Fruit fly (Drosophila melanogaster): Measurements from ENCODE around the gene CG5958.
A peak's percentile ranks its signal among the peaks of the same experiment; 100 is the strongest.

Gene CG5958

DNA sequence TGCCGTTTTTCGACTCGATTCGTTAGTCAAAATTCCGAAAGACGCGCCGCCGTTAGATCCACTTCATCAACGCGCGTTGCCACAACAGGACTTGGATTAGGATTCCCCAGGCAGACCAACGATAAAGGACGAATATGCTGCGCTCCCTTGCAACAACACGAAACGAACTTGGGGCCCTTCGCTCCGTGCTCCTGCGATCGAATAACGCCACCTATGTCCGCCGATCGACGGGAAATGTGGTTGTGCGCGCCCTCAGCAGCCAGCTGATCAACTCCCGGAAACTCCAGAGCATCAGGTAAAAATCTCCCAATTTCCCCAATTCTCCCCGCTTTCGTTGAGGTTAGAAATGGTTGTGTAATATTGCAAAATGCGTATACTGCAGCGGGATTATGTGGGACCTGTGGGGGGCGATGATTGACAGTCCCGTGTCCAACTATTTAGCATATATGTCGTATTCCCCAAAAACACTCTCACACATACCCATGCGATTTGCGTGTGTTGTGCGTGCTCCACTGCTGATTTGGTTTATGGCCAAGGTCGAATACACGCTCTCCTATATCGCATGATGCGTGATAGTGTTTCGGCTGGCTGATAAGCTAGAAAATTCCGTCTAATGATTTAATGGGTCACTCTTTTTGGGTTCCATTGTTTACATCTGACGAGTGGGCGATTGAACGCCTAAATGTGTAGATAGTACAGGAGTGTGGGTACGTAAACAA is 6.1 kb downstream of the CG5958 start (continued):
- TF ChIP-seq CG11696 (GFP tag; IDR thresholded peaks at IDR 0.05) (no peak), CG8290 (GFP tag; optimal IDR thresholded peaks at IDR 0.05) (no peak), CG8290 (tag; optimal IDR thresholded peaks at IDR 0.05) (peak in 1 of 2 experiments; percentile 38), CG14965 (GFP tag; optimal IDR thresholded peaks at IDR 0.05; ENCODE audit: borderline replicate concordance) (no peak), CG18599 (GFP tag; optimal IDR thresholded peaks at IDR 0.05) (peak; percentile 26), CG6813 (GFP tag; optimal IDR thresholded peaks at IDR 0.05) (peak; percentile 59), CG5245 (GFP tag; optimal IDR thresholded peaks at IDR 0.05) (no peak), Antp (GFP tag; optimal IDR thresholded peaks at IDR 0.05) (no peak), CG12769 (tag; optimal IDR thresholded peaks at IDR 0.05) (peak; percentile 81), CG18011 (GFP tag; optimal IDR thresholded peaks at IDR 0.05) (no peak), Med (GFP tag) (peak; percentile 72), Dref (GFP tag; IDR thresholded peaks at IDR 0.05) (no peak), CTCF (GFP tag; optimal IDR thresholded peaks at IDR 0.05) (peak; percentile 83), MESR4 (GFP tag; optimal IDR thresholded peaks at IDR 0.05) (peak; percentile 65), CG4854 (GFP tag; optimal IDR thresholded peaks at IDR 0.05) (no peak), CG6854 (GFP tag; optimal IDR thresholded peaks at IDR 0.05) (peak; percentile 0), cg (GFP tag; optimal IDR thresholded peaks at IDR 0.05) (peak; percentile 57), CG34376 (GFP tag; optimal IDR thresholded peaks at IDR 0.05) (peak; percentile 85), chm (GFP tag; IDR thresholded peaks at IDR 0.05) (peak; percentile 56; the same call in 1 of the 2 replicates), exex (tag; optimal IDR thresholded peaks at IDR 0.05) (peak; percentile 90), bbx (GFP tag; IDR thresholded peaks at IDR 0.05; ENCODE audit: partially characterized antibody) (0 out of 2 replicates have a peak, but pooled peaks have one; percentile 7), CG8359 (GFP tag; optimal IDR thresholded peaks at IDR 0.05; ENCODE audit: borderline replicate concordance) (peak; percentile 19), HmgZ (tag; optimal IDR thresholded peaks at IDR 0.05) (peak; percentile 27), CG4328 (GFP tag; optimal IDR thresholded peaks at IDR 0.05) (peak; percentile 18)

DNA sequence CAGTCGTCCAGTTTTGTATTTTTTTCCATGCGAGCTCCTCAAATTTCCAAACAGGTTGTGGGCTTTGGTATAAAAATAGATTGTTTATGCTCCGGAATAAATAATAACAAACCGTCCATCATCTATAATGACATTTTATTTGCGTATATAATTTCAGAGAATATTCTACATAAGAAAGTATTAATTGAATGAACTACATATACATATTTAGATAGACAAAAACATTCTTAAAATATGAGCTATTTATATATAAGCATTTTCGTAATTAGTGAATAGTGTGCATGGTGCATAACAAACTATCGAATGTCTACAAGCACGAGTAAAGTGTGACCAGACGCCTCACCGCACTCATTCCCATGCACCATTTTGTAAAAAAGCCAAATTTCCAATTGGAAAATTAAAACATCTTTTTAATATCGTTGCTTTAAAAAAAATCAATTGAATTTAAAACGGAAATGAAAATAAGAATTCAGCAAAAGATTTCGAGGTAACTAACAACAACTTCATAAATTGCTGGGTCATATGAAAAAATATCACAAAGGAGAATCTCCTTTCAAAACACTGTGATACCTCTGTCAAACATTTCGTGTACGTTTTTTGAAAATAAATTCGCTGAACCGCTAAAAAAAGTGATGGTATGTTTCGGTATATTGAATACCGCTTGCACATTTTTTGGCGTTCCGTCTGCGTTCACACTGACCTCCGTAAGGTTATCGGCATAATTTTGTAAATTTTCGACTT is 6.8 kb downstream of the CG5958 start, which contains the start of gene muc:
Gene muc, plus strand, starts transcription at position 541 of the 741 bp plus-strand sequence.
- peak; percentile 79 for TF ChIP-seq hkb (optimal IDR thresholded peaks at IDR 0.05)
- TF ChIP-seq hkb (GFP tag; IDR thresholded peaks at IDR 0.05) = no peak
- TF ChIP-seq CG42726 (GFP tag; IDR thresholded peaks at IDR 0.05; ENCODE audit: partially characterized antibody) = peak; percentile 60
- no peak for TF ChIP-seq wek (GFP tag; optimal IDR thresholded peaks at IDR 0.05)
- TF ChIP-seq pb (GFP tag; optimal IDR thresholded peaks at IDR 0.05) = no peak
- peak; percentile 62 for TF ChIP-seq Ets97D (GFP tag; optimal IDR thresholded peaks at IDR 0.05)
- TF ChIP-seq D19A (tag; optimal IDR thresholded peaks at IDR 0.05) = peak; percentile 63
- no peak for TF ChIP-seq Jarid2 (GFP tag; optimal IDR thresholded peaks at IDR 0.05)
- no peak for TF ChIP-seq CG3163 (GFP tag; optimal IDR thresholded peaks at IDR 0.05)
- no peak for TF ChIP-seq klu (GFP tag; IDR thresholded peaks at IDR 0.05)
- TF ChIP-seq kah (GFP tag; optimal IDR thresholded peaks at IDR 0.05) = peak; percentile 80
- no peak for TF ChIP-seq Fer1 (GFP tag; optimal IDR thresholded peaks at IDR 0.05)
- TF ChIP-seq aop (GFP tag; IDR thresholded peaks at IDR 0.05) = no peak
- no peak for TF ChIP-seq YL-1 (GFP tag; optimal IDR thresholded peaks at IDR 0.05)
- peak; percentile 29 for TF ChIP-seq CG18262 (tag; optimal IDR thresholded peaks at IDR 0.05)
- no peak for TF ChIP-seq Asciz (GFP tag; optimal IDR thresholded peaks at IDR 0.05)
- TF ChIP-seq slou (GFP tag; optimal IDR thresholded peaks at IDR 0.05) = peak; percentile 41
- no peak for TF ChIP-seq CG31365 (tag; optimal IDR thresholded peaks at IDR 0.05)
- no peak for TF ChIP-seq BtbVII (GFP tag; optimal IDR thresholded peaks at IDR 0.05)
- TF ChIP-seq lola (GFP tag; optimal IDR thresholded peaks at IDR 0.05) = peak in 2 of 3 experiments; percentile 52 to 92
- no peak for TF ChIP-seq Hand (GFP tag; optimal IDR thresholded peaks at IDR 0.05)
- TF ChIP-seq toy (GFP tag; IDR thresholded peaks at IDR 0.05) = no peak
- TF ChIP-seq scrt (GFP tag; optimal IDR thresholded peaks at IDR 0.05) = no peak
- peak; percentile 20 for TF ChIP-seq fu2 (GFP tag; optimal IDR thresholded peaks at IDR 0.05)
- TF ChIP-seq eyg (GFP tag; optimal IDR thresholded peaks at IDR 0.05) = no peak
